Worm (Caenorhabditis elegans): ENCODE results near the gene ZK177.2.

ce11 chrII:5511417-5512353, 7.3 kb upstream of the ZK177.2 start:
- TF ChIP-seq snpc-4 (tag; optimal IDR thresholded peaks at IDR 0.05) (no peak), M03D4.4 (tag; optimal IDR thresholded peaks at IDR 0.05) (no peak), elt-3 (tag; optimal IDR thresholded peaks at IDR 0.05) (no peak), nhr-76 (tag; optimal IDR thresholded peaks at IDR 0.05) (no peak), unc-62 (GFP tag; optimal IDR thresholded peaks at IDR 0.05) (no peak), elt-1 (tag; optimal IDR thresholded peaks at IDR 0.05; ENCODE audit: borderline replicate concordance, insufficient read depth) (no peak), lin-13 (tag; optimal IDR thresholded peaks at IDR 0.05) (no peak), lin-32 (GFP tag; optimal IDR thresholded peaks at IDR 0.05) (no peak), unc-120 (tag; optimal IDR thresholded peaks at IDR 0.05; ENCODE audit: poor library complexity, severe bottlenecking) (peak; percentile 2), nhr-28 (tag; optimal IDR thresholded peaks at IDR 0.05) (no peak), tbx-8 (GFP tag; optimal IDR thresholded peaks at IDR 0.05) (no peak), pha-4 (tag; optimal IDR thresholded peaks at IDR 0.05) (no peak)
